Fruit fly (Drosophila melanogaster) whole organism, embryonic: ENCODE data around the gene Mst36Fb.

Experiments used
- Asciz ChIP-seq: fragments of 200-800 bp; sonication (Bioruptor generic); optimal IDR thresholded peaks from 2 replicates; lab custom pipeline; 2017; ENCODE audit warnings: missing biosample characterization, mild to moderate bottlenecking, missing genetic modification characterization, missing genetic modification reagents
- Awh ChIP-seq: fragments of 200-800 bp; sonication (Bioruptor generic); IDR thresholded peaks from 2 replicates; pipeline ENCODE4, ENCODE4 v1.3.6; 2022; ENCODE audit warnings: missing biosample characterization, missing genetic modification characterization
- BEAF-32 ChIP-seq: fragments of 200-800 bp; sonication (Bioruptor generic); optimal IDR thresholded peaks from 3 replicates; lab custom pipeline; 2017; ENCODE audit warnings: missing biosample characterization, missing genetic modification characterization, mild to moderate bottlenecking, moderate library complexity, missing genetic modification reagents
- Bgb ChIP-seq: fragments of 200-800 bp; sonication (Bioruptor generic); IDR thresholded peaks from 2 replicates; pipeline ENCODE4 v1.3.6; 2022; ENCODE audit warnings: missing biosample characterization, missing genetic modification characterization; ENCODE audit not compliant: partially characterized antibody
- C15 ChIP-seq: fragments of 200-800 bp; sonication (Bioruptor generic); IDR thresholded peaks from 3 replicates; pipeline ENCODE4 v1.3.6; 2022; ENCODE audit warnings: missing biosample characterization, missing genetic modification characterization
- CG11560 ChIP-seq: fragments of 200-800 bp; sonication (Bioruptor generic); IDR thresholded peaks from 3 replicates; pipeline ENCODE4 v1.3.6; 2022; ENCODE audit warnings: missing biosample characterization, missing genetic modification characterization
- CG11723 ChIP-seq: fragments of 200-800 bp; sonication (Bioruptor generic); optimal IDR thresholded peaks from 2 replicates; lab custom pipeline; 2017; ENCODE audit warnings: missing biosample characterization, mild to moderate bottlenecking, missing genetic modification characterization
- CG12659 ChIP-seq: fragments of 200-800 bp; sonication (Bioruptor generic); optimal IDR thresholded peaks from 3 replicates; lab custom pipeline; 2017; ENCODE audit warnings: mild to moderate bottlenecking, missing biosample characterization, missing genetic modification reagents, missing genetic modification characterization
- CG16779 ChIP-seq: fragments of 200-800 bp; sonication (Bioruptor generic); IDR thresholded peaks from 2 replicates; pipeline ENCODE4 v1.3.6; 2022; ENCODE audit warnings: missing biosample characterization, missing genetic modification characterization
- CG17359 ChIP-seq: fragments of 200-800 bp; sonication (Bioruptor generic); optimal IDR thresholded peaks from 3 replicates; lab custom pipeline; 2018; ENCODE audit warnings: missing biosample characterization, mild to moderate bottlenecking, missing genetic modification characterization, moderate library complexity
- CG17385 ChIP-seq: fragments of 200-800 bp; sonication (Bioruptor generic); optimal IDR thresholded peaks from 3 replicates; lab custom pipeline; 2018; ENCODE audit warnings: missing biosample characterization, mild to moderate bottlenecking, missing genetic modification characterization
- CG17612 ChIP-seq: fragments of 200-800 bp; sonication (Bioruptor generic); IDR thresholded peaks from 2 replicates; pipeline ENCODE4 v1.3.6; 2022; ENCODE audit warnings: missing biosample characterization, missing genetic modification characterization
- CG3163 ChIP-seq: fragments of 200-800 bp; sonication (Bioruptor generic); optimal IDR thresholded peaks from 3 replicates; lab custom pipeline; 2016; ENCODE audit warnings: missing biosample characterization, missing genetic modification characterization
- CG4282 ChIP-seq: fragments of 200-800 bp; sonication (Bioruptor generic); optimal IDR thresholded peaks from 2 replicates; lab custom pipeline; 2016; ENCODE audit warnings: missing biosample characterization, missing genetic modification characterization
- CG5245 ChIP-seq: fragments of 200-800 bp; sonication (Bioruptor generic); optimal IDR thresholded peaks from 3 replicates; lab custom pipeline; 2016; ENCODE audit warnings: missing biosample characterization, missing genetic modification characterization
- CG6689 ChIP-seq: fragments of 200-800 bp; sonication (Bioruptor generic); IDR thresholded peaks from 2 replicates; pipeline ENCODE4 v1.3.6; 2022; ENCODE audit warnings: missing biosample characterization, missing genetic modification characterization
- CG8924 ChIP-seq: fragments of 200-800 bp; optimal IDR thresholded peaks from 3 replicates; lab custom pipeline; 2019; ENCODE audit warnings: missing biosample characterization, mild to moderate bottlenecking, missing genetic modification characterization, moderate library complexity
- CG9797 ChIP-seq: fragments of 200-800 bp; sonication (Bioruptor generic); optimal IDR thresholded peaks from 3 replicates; lab custom pipeline; 2018; ENCODE audit warnings: missing biosample characterization, mild to moderate bottlenecking, missing genetic modification characterization
- Drgx ChIP-seq: fragments of 200-800 bp; sonication (Bioruptor generic); IDR thresholded peaks from 2 replicates; pipeline ENCODE4 v1.3.6; 2022; ENCODE audit warnings: missing biosample characterization, missing genetic modification characterization
- H2.0 ChIP-seq: fragments of 200-800 bp; sonication (Bioruptor generic); IDR thresholded peaks from 2 replicates; pipeline ENCODE4 v1.3.6; 2022; ENCODE audit warnings: missing biosample characterization, missing genetic modification characterization
- Hand ChIP-seq: fragments of 200-800 bp; sonication (Bioruptor generic); optimal IDR thresholded peaks from 2 replicates; lab custom pipeline; 2017; ENCODE audit warnings: mild to moderate bottlenecking, missing biosample characterization, missing genetic modification reagents, missing genetic modification characterization
- Hey ChIP-seq: fragments of 200-800 bp; sonication (Bioruptor generic); optimal IDR thresholded peaks from 3 replicates; lab custom pipeline; 2018; ENCODE audit warnings: missing biosample characterization, mild to moderate bottlenecking, missing genetic modification characterization
- Lhr ChIP-seq: fragments of 200-800 bp; sonication (Bioruptor generic); optimal IDR thresholded peaks from 3 replicates; lab custom pipeline; 2017; ENCODE audit warnings: mild to moderate bottlenecking, missing biosample characterization, missing genetic modification reagents, missing genetic modification characterization
- Oaz ChIP-seq: fragments of 200-800 bp; sonication (Bioruptor generic); IDR thresholded peaks from 2 replicates; pipeline ENCODE4 v1.3.6; 2022; ENCODE audit warnings: missing biosample characterization, missing genetic modification characterization
- Six4 ChIP-seq: fragments of 200-800 bp; sonication (Bioruptor generic); optimal IDR thresholded peaks from 2 replicates; lab custom pipeline; 2016; ENCODE audit warnings: missing biosample characterization, missing genetic modification characterization
- Sry-δ ChIP-seq: fragments of 200-800 bp; sonication (Bioruptor generic); optimal IDR thresholded peaks from 2 replicates; lab custom pipeline; 2016; ENCODE audit warnings: missing biosample characterization, missing genetic modification characterization
- Stat92E ChIP-seq, 3 experiments: fragments of >200 bp in 2 of 3; fragments of 200-800 bp in 1 of 3; sonication (Bioruptor generic) in 1 of 3; optimal IDR thresholded peaks; 2 replicates each; lab custom pipeline; 2017 to 2019; ENCODE audit warnings: missing biosample characterization in 3 of 3, missing genetic modification characterization in 3 of 3, mild to moderate bottlenecking in 1 of 3, moderate library complexity in 1 of 3
- Trl ChIP-seq, 3 experiments: fragments of >200 bp in 2 of 3; fragments of 200-800 bp in 1 of 3; sonication (Bioruptor generic) in 1 of 3; optimal IDR thresholded peaks; 2 replicates in 1 of 3; 3 replicates in 2 of 3; lab custom pipeline; 2016 to 2017; ENCODE audit warnings: missing biosample characterization in 1 of 3, missing genetic modification characterization in 1 of 3
- ac ChIP-seq: fragments of 200-800 bp; sonication (Bioruptor generic); optimal IDR thresholded peaks from 3 replicates; lab custom pipeline; 2017; ENCODE audit warnings: missing biosample characterization, mild to moderate bottlenecking, missing genetic modification characterization
- al ChIP-seq: fragments of 200-800 bp; sonication (Bioruptor generic); IDR thresholded peaks from 2 replicates; pipeline ENCODE4 v1.3.6; 2022; ENCODE audit warnings: missing biosample characterization, missing genetic modification characterization
- amos ChIP-seq: fragments of 200-800 bp; sonication (Bioruptor generic); IDR thresholded peaks from 2 replicates; pipeline ENCODE4 v1.3.6; 2022; ENCODE audit warnings: missing biosample characterization, missing genetic modification characterization; ENCODE audit not compliant: partially characterized antibody
- ato ChIP-seq: fragments of 200-800 bp; sonication (Bioruptor generic); IDR thresholded peaks from 2 replicates; pipeline ENCODE4 v1.3.6; 2022; ENCODE audit warnings: missing biosample characterization, missing genetic modification characterization; ENCODE audit not compliant: partially characterized antibody
- bigmax ChIP-seq: fragments of 200-800 bp; sonication (Bioruptor generic); optimal IDR thresholded peaks from 2 replicates; lab custom pipeline; 2018; ENCODE audit warnings: missing biosample characterization, mild to moderate bottlenecking, missing genetic modification characterization
- bowl ChIP-seq: fragments of 200-800 bp; sonication (Bioruptor generic); IDR thresholded peaks from 2 replicates; pipeline ENCODE4 v1.3.6; 2022; ENCODE audit warnings: missing biosample characterization, missing genetic modification characterization
- ci ChIP-seq: fragments of 200-800 bp; sonication (Bioruptor generic); IDR thresholded peaks from 3 replicates; pipeline ENCODE4 v1.3.6; 2022; ENCODE audit warnings: missing biosample characterization, missing genetic modification characterization
- crc ChIP-seq: fragments of 200-800 bp; sonication (Bioruptor generic); optimal IDR thresholded peaks from 2 replicates; lab custom pipeline; 2016; ENCODE audit warnings: missing biosample characterization, missing genetic modification characterization
- crol ChIP-seq: fragments of 200-800 bp; sonication (Bioruptor generic); IDR thresholded peaks from 2 replicates; pipeline ENCODE4 v1.3.6; 2022; ENCODE audit warnings: missing biosample characterization, missing genetic modification characterization
- da ChIP-seq: fragments of 200-800 bp; sonication (Bioruptor generic); optimal IDR thresholded peaks from 2 replicates; lab custom pipeline; 2016; ENCODE audit warnings: missing biosample characterization, missing genetic modification characterization
- dm ChIP-seq: fragments of 200-800 bp; sonication (Bioruptor generic); optimal IDR thresholded peaks from 3 replicates; lab custom pipeline; 2016; ENCODE audit warnings: missing biosample characterization, missing genetic modification characterization
- dmrt99B ChIP-seq: fragments of 200-800 bp; sonication (Bioruptor generic); optimal IDR thresholded peaks from 2 replicates; lab custom pipeline; 2018; ENCODE audit warnings: missing biosample characterization, mild to moderate bottlenecking, missing genetic modification characterization, moderate library complexity
- dpn ChIP-seq, 2 experiments: fragments of 200-800 bp; sonication (Bioruptor generic); optimal IDR thresholded peaks; 3 replicates each; lab custom pipeline; 2016; ENCODE audit warnings: missing biosample characterization in 2 of 2, missing genetic modification characterization in 2 of 2
- emc ChIP-seq: fragments of 200-800 bp; sonication (Bioruptor generic); optimal IDR thresholded peaks from 2 replicates; lab custom pipeline; 2016; ENCODE audit warnings: missing biosample characterization, missing genetic modification characterization
- fd64A ChIP-seq: fragments of 200-800 bp; sonication (Bioruptor generic); optimal IDR thresholded peaks from 3 replicates; lab custom pipeline; 2018; ENCODE audit warnings: missing biosample characterization, mild to moderate bottlenecking, missing genetic modification characterization
- ftz-f1 ChIP-seq: fragments of 200-800 bp; sonication (Bioruptor generic); optimal IDR thresholded peaks from 2 replicates; lab custom pipeline; 2016; ENCODE audit warnings: missing biosample characterization, missing genetic modification characterization
- gcm ChIP-seq: fragments of 200-800 bp; sonication (Bioruptor generic); optimal IDR thresholded peaks from 2 replicates; lab custom pipeline; 2019; ENCODE audit warnings: missing biosample characterization, mild to moderate bottlenecking, missing genetic modification characterization, moderate library complexity
- gem ChIP-seq: fragments of 200-800 bp; sonication (Bioruptor generic); optimal IDR thresholded peaks from 2 replicates; lab custom pipeline; 2019; ENCODE audit warnings: missing biosample characterization, mild to moderate bottlenecking, missing genetic modification characterization, moderate library complexity
- grn ChIP-seq: fragments of 200-800 bp; sonication (Bioruptor generic); optimal IDR thresholded peaks from 3 replicates; lab custom pipeline; 2017; ENCODE audit warnings: missing biosample characterization, missing genetic modification characterization
- ham ChIP-seq: fragments of 200-800 bp; sonication (Bioruptor generic); IDR thresholded peaks from 2 replicates; pipeline ENCODE4 v1.3.6; 2022; ENCODE audit warnings: missing biosample characterization, missing genetic modification characterization
- ro ChIP-seq: fragments of 200-800 bp; sonication (Bioruptor generic); IDR thresholded peaks from 2 replicates; pipeline ENCODE4 v1.3.6; 2022; ENCODE audit warnings: missing biosample characterization, missing genetic modification characterization
- vvl ChIP-seq: fragments of 200-800 bp; sonication (Bioruptor generic); IDR thresholded peaks from 2 replicates; pipeline ENCODE4 v1.3.6; 2022; ENCODE audit warnings: missing biosample characterization, missing genetic modification characterization

Gene Mst36Fb

dm6 chr2L:18695404-18695804, 20.5 kb upstream of the Mst36Fb start, which contains the start of the genes CG10383 and CG10338 (continued):
- TF ChIP-seq bowl (GFP tag; lab: Robert Waterston, UW) (peak; percentile 79), CG16779 (GFP tag; lab: Robert Waterston, UW) (peak; percentile 93), CG11560 (tag; lab: Robert Waterston, UW) (peak; percentile 66; the same call in 2 of the 3 replicates), Trl (optimal IDR thresholded peaks at IDR 0.05; lab: Kevin White, UChicago) (no peak), Trl (GFP tag; optimal IDR thresholded peaks at IDR 0.05; lab: Kevin White, UChicago) (peak; percentile 94), da (GFP tag; lab: Kevin White, UChicago) (peak; percentile 89), dmrt99B (tag; lab: Kevin White, UChicago) (peak; percentile 72), BEAF-32 (GFP tag; lab: Kevin White, UChicago) (peak; percentile 49), ci (peak; percentile 97), dm (GFP tag; lab: Kevin White, UChicago) (peak; percentile 85), fd64A (peak; percentile 22), ftz-f1 (GFP tag; lab: Kevin White, UChicago) (peak; percentile 66), ato (GFP tag; lab: Robert Waterston, UW) (no peak), Awh (GFP tag; lab: Robert Waterston, UW) (peak; percentile 91), grn (GFP tag; lab: Kevin White, UChicago) (peak; percentile 22), CG12659 (GFP tag; lab: Kevin White, UChicago) (peak; percentile 90), Six4 (GFP tag; lab: Kevin White, UChicago) (peak; percentile 75), crc (GFP tag; lab: Kevin White, UChicago) (peak; percentile 84), CG17359 (tag; lab: Kevin White, UChicago) (peak; percentile 84), C15 (peak; percentile 65; the same call in 2 of the 3 replicates), amos (GFP tag; lab: Robert Waterston, UW) (no peak; the same call in 1 of the 2 replicates), ro (GFP tag; lab: Robert Waterston, UW) (peak; percentile 38; the same call in 1 of the 2 replicates), Asciz (GFP tag; lab: Kevin White, UChicago) (peak; percentile 58), dpn (GFP tag; optimal IDR thresholded peaks at IDR 0.05; lab: Kevin White, UChicago) (peak; percentile 89 to 93), al (GFP tag; lab: Robert Waterston, UW) (peak; percentile 88), emc (GFP tag; lab: Kevin White, UChicago) (peak; percentile 82), CG6689 (GFP tag; lab: Robert Waterston, UW) (peak; percentile 84), CG8924 (peak; percentile 75), Hand (GFP tag; lab: Kevin White, UChicago) (peak; percentile 48), CG11723 (peak; percentile 62), Drgx (GFP tag; lab: Robert Waterston, UW) (peak; percentile 88), CG17385 (GFP tag; lab: Kevin White, UChicago) (peak; percentile 82), vvl (GFP tag; lab: Robert Waterston, UW) (peak; percentile 94), bigmax (GFP tag; lab: Kevin White, UChicago) (no peak), Lhr (GFP tag; lab: Kevin White, UChicago) (peak; percentile 62), CG9797 (peak; percentile 93), ac (GFP tag; lab: Kevin White, UChicago) (no peak), CG5245 (GFP tag; lab: Kevin White, UChicago) (peak; percentile 71), Sry-δ (GFP tag; lab: Kevin White, UChicago) (peak; percentile 68), H2.0 (GFP tag; lab: Robert Waterston, UW) (peak; percentile 88), CG4282 (GFP tag; lab: Kevin White, UChicago) (peak; percentile 71), CG17612 (GFP tag; lab: Robert Waterston, UW) (peak; percentile 75), gem (tag; lab: Kevin White, UChicago) (peak; percentile 87), Hey (no peak), Stat92E (GFP tag; optimal IDR thresholded peaks at IDR 0.05; lab: Kevin White, UChicago) (peak in 1 of 3 experiments; percentile 75), Bgb (no peak), CG3163 (GFP tag; lab: Kevin White, UChicago) (peak; percentile 65), Oaz (GFP tag; lab: Robert Waterston, UW) (peak; percentile 68), ham (GFP tag; lab: Robert Waterston, UW) (peak; percentile 29; the same call in 1 of the 2 replicates), crol (GFP tag; lab: Robert Waterston, UW) (peak; percentile 43; the same call in 1 of the 2 replicates), gcm (GFP tag; lab: Kevin White, UChicago) (peak; percentile 70)
